Worm (Caenorhabditis elegans): ENCODE measurements around the gene Y116F11A.3.

Gene Y116F11A.3

ce11 chrV:19722881-19723280, 6.0 kb upstream of the Y116F11A.3 start (continued):
- TF ChIP-seq K02D7.2 (tag; optimal IDR thresholded peaks at IDR 0.05) (no peak), mec-3 (tag; optimal IDR thresholded peaks at IDR 0.05; ENCODE audit: borderline replicate concordance) (no peak), pax-1 (tag; optimal IDR thresholded peaks at IDR 0.05) (no peak), hlh-8 (tag; optimal IDR thresholded peaks at IDR 0.05) (no peak), che-1 (tag; optimal IDR thresholded peaks at IDR 0.05) (peak; percentile 52), gmeb-2 (tag; optimal IDR thresholded peaks at IDR 0.05) (peak; percentile 66), unc-55 (GFP tag; optimal IDR thresholded peaks at IDR 0.05) (no peak), ceh-24 (tag; optimal IDR thresholded peaks at IDR 0.05) (peak; percentile 16), unc-42 (tag; optimal IDR thresholded peaks at IDR 0.05) (peak; percentile 19), eyg-1 (tag; optimal IDR thresholded peaks at IDR 0.05) (no peak), sox-2 (GFP tag; IDR thresholded peaks at IDR 0.05) (peak; percentile 51), nhr-11 (tag; optimal IDR thresholded peaks at IDR 0.05) (no peak), lin-11 (tag; optimal IDR thresholded peaks at IDR 0.05) (peak; percentile 48), zip-5 (tag; optimal IDR thresholded peaks at IDR 0.05) (peak; percentile 5), pat-9 (tag; optimal IDR thresholded peaks at IDR 0.05) (no peak), elt-4 (tag; optimal IDR thresholded peaks at IDR 0.05) (no peak), ceh-45 (GFP tag; IDR thresholded peaks at IDR 0.05) (peak; percentile 76; the same call in 1 of the 2 replicates), fkh-6 (tag; optimal IDR thresholded peaks at IDR 0.05) (peak; percentile 19), ceh-6 (GFP tag; optimal IDR thresholded peaks at IDR 0.05) (peak; percentile 72), nfya-1 (tag; optimal IDR thresholded peaks at IDR 0.05) (peak; percentile 43), rnt-1 (tag; optimal IDR thresholded peaks at IDR 0.05) (no peak), ceh-22 (tag; optimal IDR thresholded peaks at IDR 0.05) (no peak), ceh-30 (tag; optimal IDR thresholded peaks at IDR 0.05) (no peak), ttx-3 (tag; optimal IDR thresholded peaks at IDR 0.05) (peak; percentile 45)

- no peak for TF ChIP-seq gmeb-2 (tag; optimal IDR thresholded peaks at IDR 0.05)
- no peak for TF ChIP-seq dve-1 (tag; optimal IDR thresholded peaks at IDR 0.05)
- no peak for TF ChIP-seq ets-4 (tag; optimal IDR thresholded peaks at IDR 0.05)
- no peak for TF ChIP-seq sdc-2 (tag; optimal IDR thresholded peaks at IDR 0.05)
- no peak for TF ChIP-seq pqm-1 (tag; optimal IDR thresholded peaks at IDR 0.05)
- no peak for TF ChIP-seq ceh-34 (tag; optimal IDR thresholded peaks at IDR 0.05)
- TF ChIP-seq Y22D7AL.16 (tag; optimal IDR thresholded peaks at IDR 0.05), result no peak
- TF ChIP-seq ceh-14 (tag; optimal IDR thresholded peaks at IDR 0.05), result no peak
- TF ChIP-seq sox-4 (tag; optimal IDR thresholded peaks at IDR 0.05), result no peak
- no peak for TF ChIP-seq ceh-18 (tag; optimal IDR thresholded peaks at IDR 0.05)
- TF ChIP-seq unc-86 (tag; optimal IDR thresholded peaks at IDR 0.05), result no peak
These were observed 4.2 kb upstream of the Y116F11A.3 start for ce11 chrV:19724589-19724988.

ce11 chrV:19727990-19728389, 841 bp upstream of the Y116F11A.3 start:
- TF ChIP-seq ceh-18 (tag; optimal IDR thresholded peaks at IDR 0.05), result no peak
- TF ChIP-seq ceh-24 (tag; optimal IDR thresholded peaks at IDR 0.05), result no peak
- TF ChIP-seq ets-4 (tag; optimal IDR thresholded peaks at IDR 0.05), result no peak
- no peak for TF ChIP-seq dmd-4 (tag; optimal IDR thresholded peaks at IDR 0.05; ENCODE audit: borderline replicate concordance)

- TF ChIP-seq C08G9.2 (tag; optimal IDR thresholded peaks at IDR 0.05), result no peak
- TF ChIP-seq ceh-14 (tag; optimal IDR thresholded peaks at IDR 0.05), result no peak
These were observed 1.4 kb downstream of the Y116F11A.3 start, which contains the start of gene Y116F11A.1 for ce11 chrV:19730280-19730679. Y116F11A.1 (plus strand) TSS chrV:19730580.

- TF ChIP-seq K02D7.2 (tag; optimal IDR thresholded peaks at IDR 0.05) (no peak), pros-1 (tag; optimal IDR thresholded peaks at IDR 0.05) (no peak), hlh-13 (GFP tag; optimal IDR thresholded peaks at IDR 0.05) (no peak), ztf-16 (tag; optimal IDR thresholded peaks at IDR 0.05) (no peak), nhr-232 (tag; optimal IDR thresholded peaks at IDR 0.05) (no peak), unc-55 (GFP tag; optimal IDR thresholded peaks at IDR 0.05) (no peak), dmd-4 (tag; optimal IDR thresholded peaks at IDR 0.05; ENCODE audit: borderline replicate concordance) (no peak), pag-3 (tag; optimal IDR thresholded peaks at IDR 0.05; ENCODE audit: borderline replicate concordance) (peak; percentile 40)
These were observed 4.9 kb downstream of the Y116F11A.3 start for ce11 chrV:19733728-19734127.

All from whole organism, late embryonic.